Worm (Caenorhabditis elegans): Measurements from ENCODE around the gene ZK1128.3.

The ZK1128.3 gene

DNA sequence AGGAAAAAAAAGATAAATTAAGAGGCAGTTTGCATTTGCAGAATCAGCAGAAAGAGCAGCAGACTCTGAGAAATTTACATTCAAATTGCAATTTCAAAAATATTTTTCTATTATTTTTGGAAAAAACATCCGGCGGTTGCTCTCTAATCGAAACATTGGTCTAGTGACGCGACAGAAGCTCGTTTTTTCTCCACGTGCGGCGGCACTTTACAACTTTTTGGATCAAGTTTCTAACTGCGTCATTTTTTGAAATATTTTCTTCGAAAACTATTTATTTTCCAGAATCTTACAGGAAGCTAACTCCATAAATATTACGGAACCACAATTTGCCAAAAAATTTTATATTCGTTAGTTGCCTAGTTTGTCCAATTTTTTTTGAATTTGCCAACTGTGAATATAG is 31.2 kb upstream of the ZK1128.3 start:
- TF ChIP-seq pha-4 (tag; optimal IDR thresholded peaks at IDR 0.05) (no peak), eor-1 (tag; optimal IDR thresholded peaks at IDR 0.05) (no peak), nhr-12 (tag; optimal IDR thresholded peaks at IDR 0.05) (no peak), elt-2 (tag; optimal IDR thresholded peaks at IDR 0.05) (no peak), daf-12 (tag; optimal IDR thresholded peaks at IDR 0.05) (no peak), hmg-11 (tag; optimal IDR thresholded peaks at IDR 0.05) (no peak), nhr-67 (tag; optimal IDR thresholded peaks at IDR 0.05) (no peak), elt-1 (tag; optimal IDR thresholded peaks at IDR 0.05) (no peak), nhr-77 (tag; optimal IDR thresholded peaks at IDR 0.05) (no peak), ceh-16 (tag; optimal IDR thresholded peaks at IDR 0.05) (no peak), ztf-11 (tag; optimal IDR thresholded peaks at IDR 0.05) (no peak), nhr-76 (tag; optimal IDR thresholded peaks at IDR 0.05) (no peak)

DNA sequence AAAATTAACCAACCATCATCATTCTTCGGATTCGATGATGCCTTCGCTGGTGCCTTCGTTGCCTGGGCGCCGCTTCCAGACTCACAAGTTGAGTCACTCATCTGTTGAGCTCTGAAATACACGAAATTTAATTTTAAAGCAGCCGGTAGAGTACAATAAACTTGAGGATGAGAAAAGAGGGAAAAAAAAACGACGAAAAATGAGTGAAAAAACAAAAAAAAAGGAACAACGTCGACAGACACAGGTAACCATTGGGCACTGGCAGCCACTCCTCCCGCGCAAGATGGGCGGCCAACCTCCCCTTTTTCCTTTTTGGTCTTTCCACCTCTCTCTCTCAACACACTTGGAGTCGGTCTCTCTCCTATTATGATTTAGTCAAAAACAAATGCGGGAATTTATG is 28.0 kb upstream of the ZK1128.3 start, which contains the start of gene K08E5.1:
Gene K08E5.1 (minus strand): TSS at position 101 of the 400 bp plus-strand sequence.
- TF ChIP-seq aly-2 (tag; optimal IDR thresholded peaks at IDR 0.05) (no peak), fkh-2 (tag; optimal IDR thresholded peaks at IDR 0.05) (no peak), ceh-16 (tag; optimal IDR thresholded peaks at IDR 0.05) (no peak), ZK546.5 (tag; optimal IDR thresholded peaks at IDR 0.05) (no peak), skn-1 (tag; optimal IDR thresholded peaks at IDR 0.05) (no peak), egl-5 (tag; optimal IDR thresholded peaks at IDR 0.05) (no peak), elt-2 (tag; optimal IDR thresholded peaks at IDR 0.05) (no peak), snpc-4 (tag; optimal IDR thresholded peaks at IDR 0.05) (no peak), hmg-11 (tag; optimal IDR thresholded peaks at IDR 0.05) (no peak), sea-2 (GFP tag; optimal IDR thresholded peaks at IDR 0.05) (no peak), ztf-11 (tag; optimal IDR thresholded peaks at IDR 0.05) (no peak), nhr-76 (tag; optimal IDR thresholded peaks at IDR 0.05) (no peak)

DNA sequence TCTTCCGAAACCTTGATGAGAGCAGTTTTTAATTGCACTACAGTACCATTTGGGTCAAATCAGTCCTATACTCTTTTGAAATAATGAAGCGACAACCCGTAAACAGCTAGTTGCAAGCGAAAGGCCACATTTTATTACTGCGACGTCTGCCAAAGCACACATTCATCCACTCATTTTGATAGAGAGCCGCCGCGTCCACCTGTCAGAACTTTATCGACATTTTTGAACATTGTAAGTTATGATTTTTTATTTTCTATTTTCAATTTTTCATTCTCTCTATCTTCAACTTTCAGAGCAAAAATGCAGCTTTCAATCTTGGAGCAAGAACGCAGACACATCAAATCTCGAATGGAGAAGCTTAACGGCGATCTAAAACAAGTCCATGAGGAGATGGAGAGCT is 22.0 kb upstream of the ZK1128.3 start, which contains the start of gene K08E5.6:
Gene K08E5.6 (plus strand): TSS at position 301 of the 400 bp plus-strand sequence.
- no peak for TF ChIP-seq ceh-16 (tag; optimal IDR thresholded peaks at IDR 0.05)

DNA sequence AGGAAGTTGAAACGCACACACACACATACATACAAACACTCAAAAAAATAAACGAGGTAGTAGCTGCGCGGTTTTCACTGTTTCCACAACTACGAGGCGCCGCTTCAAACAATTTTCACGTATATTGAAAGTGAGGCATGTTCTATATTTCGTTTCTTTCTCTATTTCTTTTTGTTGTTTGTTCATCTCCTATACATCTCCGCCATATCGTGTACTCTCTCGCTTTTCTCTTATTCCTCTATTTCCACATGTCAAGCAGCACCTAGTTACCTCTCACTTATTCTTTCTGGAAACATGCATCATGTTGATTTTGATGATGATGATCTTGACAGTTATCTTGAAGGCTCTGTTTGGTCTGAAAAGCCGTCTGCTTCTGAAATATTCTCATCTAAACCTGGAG is 18.1 kb upstream of the ZK1128.3 start, which contains the start of gene ZK1128.7:
Gene ZK1128.7 (plus strand): TSS at position 229 of the 400 bp plus-strand sequence.
- TF ChIP-seq nhr-23 (tag; optimal IDR thresholded peaks at IDR 0.05) = peak; percentile 22
- no peak for TF ChIP-seq nhr-76 (tag; optimal IDR thresholded peaks at IDR 0.05)
- peak; percentile 51 for TF ChIP-seq pha-4 (tag; optimal IDR thresholded peaks at IDR 0.05)

DNA sequence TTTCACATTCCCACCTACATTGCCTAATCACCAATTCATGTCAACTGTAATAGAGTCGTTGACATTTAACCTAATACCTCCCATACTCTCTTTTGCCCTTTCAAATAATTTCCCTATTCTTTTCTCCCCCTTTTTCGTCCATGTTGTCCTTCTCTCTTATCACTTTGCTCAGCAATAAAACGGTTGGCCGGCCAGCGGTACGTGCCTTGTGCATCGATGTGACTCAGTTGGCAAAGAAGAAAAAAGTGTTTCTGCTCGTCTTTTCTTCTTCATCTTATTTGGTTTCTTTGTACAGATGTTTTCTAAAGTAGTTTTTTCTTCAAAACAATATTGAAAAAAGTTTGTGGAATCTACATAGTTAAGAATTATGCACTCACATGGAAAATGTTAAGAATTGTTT is 15.8 kb upstream of the ZK1128.3 start:
- peak; percentile 63 for TF ChIP-seq elt-2 (tag; optimal IDR thresholded peaks at IDR 0.05)
- peak; percentile 36 for TF ChIP-seq pha-4 (tag; optimal IDR thresholded peaks at IDR 0.05)
- no peak for TF ChIP-seq ceh-82 (tag; optimal IDR thresholded peaks at IDR 0.05)
- no peak for TF ChIP-seq hmg-11 (tag; optimal IDR thresholded peaks at IDR 0.05)
- TF ChIP-seq nhr-25 (tag; optimal IDR thresholded peaks at IDR 0.05) = no peak
- TF ChIP-seq R02D3.7 (tag; optimal IDR thresholded peaks at IDR 0.05) = no peak
- TF ChIP-seq egl-27 (tag; optimal IDR thresholded peaks at IDR 0.05) = no peak
- no peak for TF ChIP-seq nhr-77 (tag; optimal IDR thresholded peaks at IDR 0.05)
- TF ChIP-seq pqm-1 (tag; optimal IDR thresholded peaks at IDR 0.05) = peak; percentile 23
- no peak for TF ChIP-seq skn-1 (tag; optimal IDR thresholded peaks at IDR 0.05)
- TF ChIP-seq eor-1 (tag; optimal IDR thresholded peaks at IDR 0.05) = no peak
- no peak for TF ChIP-seq jun-1 (tag; optimal IDR thresholded peaks at IDR 0.05)
- no peak for TF ChIP-seq ama-1 (optimal IDR thresholded peaks at IDR 0.05)
- TF ChIP-seq lin-39 (tag; optimal IDR thresholded peaks at IDR 0.05) = no peak
- no peak for TF ChIP-seq fkh-10 (GFP tag; optimal IDR thresholded peaks at IDR 0.05)
- TF ChIP-seq elt-3 (tag; optimal IDR thresholded peaks at IDR 0.05) = no peak
- TF ChIP-seq unc-39 (tag; optimal IDR thresholded peaks at IDR 0.05) = no peak

DNA sequence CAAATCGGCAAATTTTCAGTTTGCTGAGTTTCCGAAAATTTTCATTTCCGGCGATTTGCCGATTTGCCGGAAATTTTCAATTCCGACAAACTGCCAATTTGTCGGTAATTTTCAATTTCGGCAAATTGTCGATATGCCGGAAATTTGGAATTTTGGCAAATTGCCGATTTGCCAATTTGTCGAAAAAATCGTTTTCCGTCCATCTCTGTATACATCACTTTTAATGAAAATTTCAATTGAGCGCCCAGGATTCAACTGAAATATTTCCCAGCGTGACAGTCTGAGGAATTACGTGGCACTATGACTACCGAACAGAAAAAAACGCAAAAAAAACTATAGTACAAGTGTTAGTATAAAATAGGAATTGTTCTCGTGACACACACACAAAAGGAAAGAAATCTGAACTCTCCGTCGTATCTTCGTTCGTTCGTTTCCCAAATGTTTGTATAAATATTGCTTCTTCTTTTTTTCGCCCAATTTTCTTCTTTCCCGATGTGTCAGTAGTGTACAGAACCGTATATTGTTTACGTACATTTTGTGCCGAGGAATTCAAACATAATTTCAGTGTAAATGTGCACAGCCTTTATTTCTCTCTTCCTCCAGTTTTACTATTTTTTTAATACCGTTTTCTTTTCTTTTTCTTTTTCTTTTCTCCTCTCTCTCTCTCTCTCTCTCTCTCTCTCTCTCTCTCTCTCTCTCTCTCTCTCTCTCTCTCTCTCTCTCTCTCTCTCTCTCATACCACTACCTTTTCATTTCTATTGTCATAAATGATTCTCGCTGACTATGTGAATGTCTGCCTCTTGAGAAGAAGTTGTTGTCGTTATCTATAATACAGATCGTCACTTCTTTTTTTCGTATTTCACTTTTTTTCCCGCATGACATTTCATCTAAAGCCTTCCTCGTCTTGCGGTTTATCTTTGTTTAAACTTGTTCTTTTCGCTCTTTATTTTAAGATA is 14.1 kb upstream of the ZK1128.3 start:
- TF ChIP-seq tbx-2 (tag; optimal IDR thresholded peaks at IDR 0.05) = no peak
- no peak for TF ChIP-seq aly-2 (tag; optimal IDR thresholded peaks at IDR 0.05)
- no peak for TF ChIP-seq sea-2 (GFP tag; optimal IDR thresholded peaks at IDR 0.05)
- TF ChIP-seq snpc-4 (tag; optimal IDR thresholded peaks at IDR 0.05) = no peak
- TF ChIP-seq pha-4 (tag; optimal IDR thresholded peaks at IDR 0.05) = peak; percentile 79
- peak; percentile 72 for TF ChIP-seq elt-2 (tag; optimal IDR thresholded peaks at IDR 0.05)
- TF ChIP-seq pqm-1 (tag; optimal IDR thresholded peaks at IDR 0.05) = peak; percentile 75
- no peak for TF ChIP-seq ceh-16 (tag; optimal IDR thresholded peaks at IDR 0.05)
- no peak for TF ChIP-seq nhr-237 (tag; optimal IDR thresholded peaks at IDR 0.05)
- peak; percentile 79 for TF ChIP-seq elt-1 (tag; optimal IDR thresholded peaks at IDR 0.05)
- TF ChIP-seq ztf-11 (tag; optimal IDR thresholded peaks at IDR 0.05) = no peak
- peak; percentile 30 for TF ChIP-seq nhr-25 (tag; optimal IDR thresholded peaks at IDR 0.05)
- TF ChIP-seq nhr-23 (tag; optimal IDR thresholded peaks at IDR 0.05) = peak; percentile 10
